Worm (Caenorhabditis elegans) whole organism, mixed stage, embryonic: Measurements from ENCODE around the gene algn-2.

Experiments
- M03D4.4 ChIP-seq: sonication (generic microtip); optimal IDR thresholded peaks from 2 replicates; lab custom pipeline; 2017; ENCODE audit warnings: mild to moderate bottlenecking, missing genetic modification characterization, missing compliant biosample characterization
- bed-3 ChIP-seq: fragments of 200-800 bp; sonication (Bioruptor generic); optimal IDR thresholded peaks from 3 replicates; lab custom pipeline; 2018; ENCODE audit warnings: mild to moderate bottlenecking, missing genetic modification characterization, moderate library complexity, missing compliant biosample characterization
- ceh-39 ChIP-seq: fragments of 150-350 bp; optimal IDR thresholded peaks from 2 replicates; lab custom pipeline; 2014; ENCODE audit warnings: missing biosample characterization, missing genetic modification characterization
- ceh-43 ChIP-seq: fragments of 200-800 bp; sonication (Bioruptor generic); optimal IDR thresholded peaks from 2 replicates; lab custom pipeline; 2018; ENCODE audit warnings: mild to moderate bottlenecking, missing genetic modification characterization, moderate library complexity, missing compliant biosample characterization
- ceh-83 ChIP-seq: fragments of 200-800 bp; sonication (Bioruptor generic); optimal IDR thresholded peaks from 2 replicates; lab custom pipeline; 2018; ENCODE audit warnings: mild to moderate bottlenecking, missing genetic modification characterization, missing compliant biosample characterization
- ces-1 ChIP-seq: fragments of 150-350 bp; optimal IDR thresholded peaks from 2 replicates; lab custom pipeline; 2014; ENCODE audit warnings: missing biosample characterization, missing genetic modification reagents, missing genetic modification characterization
- cnd-1 ChIP-seq: fragments of 200-800 bp; sonication (Bioruptor generic); optimal IDR thresholded peaks from 2 replicates; lab custom pipeline; 2018; ENCODE audit warnings: mild to moderate bottlenecking, missing genetic modification characterization, missing compliant biosample characterization
- drap-1 ChIP-seq: fragments of 200-800 bp; sonication (Bioruptor generic); optimal IDR thresholded peaks from 3 replicates; lab custom pipeline; 2018; ENCODE audit warnings: mild to moderate bottlenecking, missing genetic modification characterization, missing compliant biosample characterization
- elt-1 ChIP-seq: sonication (generic microtip); optimal IDR thresholded peaks from 2 replicates; lab custom pipeline; 2017; ENCODE audit warnings: missing genetic modification characterization, mild to moderate bottlenecking, missing compliant biosample characterization, antibody characterized with exemption, moderate library complexity, borderline replicate concordance; ENCODE audit not compliant: insufficient read depth
- elt-3 ChIP-seq: fragments of 150-350 bp; optimal IDR thresholded peaks from 2 replicates; lab custom pipeline; 2014; ENCODE audit warnings: missing biosample characterization, missing genetic modification characterization
- flh-1 ChIP-seq: fragments of 200-800 bp; sonication (Bioruptor generic); optimal IDR thresholded peaks from 2 replicates; lab custom pipeline; 2018; ENCODE audit warnings: mild to moderate bottlenecking, missing genetic modification characterization, moderate library complexity, missing compliant biosample characterization
- ham-2 ChIP-seq: fragments of 200-800 bp; sonication (Bioruptor generic); optimal IDR thresholded peaks from 2 replicates; lab custom pipeline; 2018; ENCODE audit warnings: mild to moderate bottlenecking, missing genetic modification characterization, missing compliant biosample characterization
- hlh-1 ChIP-seq: fragments of 150-350 bp; optimal IDR thresholded peaks from 2 replicates; lab custom pipeline; 2014; ENCODE audit warnings: missing biosample characterization, missing genetic modification reagents, missing genetic modification characterization
- lin-13 ChIP-seq: fragments of 150-350 bp; optimal IDR thresholded peaks from 2 replicates; lab custom pipeline; 2014; ENCODE audit warnings: missing biosample characterization, missing genetic modification characterization
- lin-32 ChIP-seq: fragments of 200-800 bp; sonication (Bioruptor generic); optimal IDR thresholded peaks from 2 replicates; lab custom pipeline; 2018; ENCODE audit warnings: mild to moderate bottlenecking, missing genetic modification characterization, missing compliant biosample characterization
- lsy-2 ChIP-seq: fragments of 150-350 bp; optimal IDR thresholded peaks from 2 replicates; lab custom pipeline; 2014; ENCODE audit warnings: missing biosample characterization, missing genetic modification characterization
- mab-5 ChIP-seq: fragments of 150-350 bp; optimal IDR thresholded peaks from 2 replicates; lab custom pipeline; 2014; ENCODE audit warnings: missing biosample characterization, missing genetic modification characterization
- mep-1 ChIP-seq: fragments of 150-350 bp; optimal IDR thresholded peaks from 2 replicates; lab custom pipeline; 2017; ENCODE audit warnings: missing biosample characterization, missing genetic modification reagents, missing genetic modification characterization, inconsistent platforms
- mls-2 ChIP-seq: sonication (generic microtip); optimal IDR thresholded peaks from 2 replicates; lab custom pipeline; 2016; ENCODE audit warnings: mild to moderate bottlenecking, missing genetic modification characterization, moderate library complexity, missing compliant biosample characterization
- nhr-12 ChIP-seq: fragments of 150-350 bp; optimal IDR thresholded peaks from 2 replicates; lab custom pipeline; 2014; ENCODE audit warnings: missing biosample characterization, missing genetic modification characterization
- nhr-2 ChIP-seq: fragments of 150-350 bp; optimal IDR thresholded peaks from 2 replicates; lab custom pipeline; 2014; ENCODE audit warnings: missing biosample characterization, missing genetic modification characterization
- nhr-237 ChIP-seq: fragments of 150-350 bp; optimal IDR thresholded peaks from 2 replicates; lab custom pipeline; 2014; ENCODE audit warnings: missing biosample characterization, missing genetic modification characterization
- nhr-28 ChIP-seq: fragments of 150-350 bp; optimal IDR thresholded peaks from 2 replicates; lab custom pipeline; 2014; ENCODE audit warnings: missing biosample characterization, missing genetic modification characterization
- nhr-76 ChIP-seq: sonication (generic microtip); optimal IDR thresholded peaks from 2 replicates; lab custom pipeline; 2017; ENCODE audit warnings: missing biosample characterization, missing genetic modification characterization
- pha-4 ChIP-seq: fragments of 150-350 bp; optimal IDR thresholded peaks from 2 replicates; lab custom pipeline; 2018; ENCODE audit warnings: missing biosample characterization, missing genetic modification reagents, missing genetic modification characterization
- sem-2 ChIP-seq: fragments of 200-800 bp; sonication (Bioruptor generic); optimal IDR thresholded peaks from 2 replicates; lab custom pipeline; 2018; ENCODE audit warnings: mild to moderate bottlenecking, missing genetic modification characterization, missing compliant biosample characterization
- snpc-4 ChIP-seq: fragments of 150-350 bp; optimal IDR thresholded peaks from 2 replicates; lab custom pipeline; 2014; ENCODE audit warnings: missing biosample characterization, missing genetic modification characterization
- sptf-1 ChIP-seq: sonication (generic microtip); optimal IDR thresholded peaks from 2 replicates; lab custom pipeline; 2017; ENCODE audit warnings: mild to moderate bottlenecking, missing genetic modification characterization, moderate library complexity, missing compliant biosample characterization
- tbx-8 ChIP-seq: fragments of 200-800 bp; sonication (Bioruptor generic); optimal IDR thresholded peaks from 2 replicates; lab custom pipeline; 2018; ENCODE audit warnings: mild to moderate bottlenecking, missing genetic modification characterization, moderate library complexity, missing compliant biosample characterization
- unc-120 ChIP-seq: sonication (generic microtip); optimal IDR thresholded peaks from 2 replicates; lab custom pipeline; 2017; ENCODE audit warnings: missing genetic modification characterization, missing compliant biosample characterization; ENCODE audit not compliant: poor library complexity, severe bottlenecking
- unc-39 ChIP-seq: fragments of 150-350 bp; optimal IDR thresholded peaks from 2 replicates; lab custom pipeline; 2014; ENCODE audit warnings: missing biosample characterization, missing genetic modification characterization
- zip-8 ChIP-seq: fragments of 150-350 bp; optimal IDR thresholded peaks from 2 replicates; lab custom pipeline; 2014; ENCODE audit warnings: missing biosample characterization, missing genetic modification characterization
- ztf-11 ChIP-seq: fragments of 150-350 bp; optimal IDR thresholded peaks from 2 replicates; lab custom pipeline; 2014; ENCODE audit warnings: missing biosample characterization, missing genetic modification characterization

algn-2 gene

ce11 chrII:5353642-5354041, 21.4 kb upstream of the algn-2 start:
- TF ChIP-seq sem-2 (GFP tag; lab: Kevin White, UChicago): no peak
- TF ChIP-seq nhr-28: no peak
- TF ChIP-seq pha-4 (tag; lab: Kevin White, UChicago): no peak
- no peak for TF ChIP-seq ceh-83 (GFP tag; lab: Kevin White, UChicago)
- no peak for TF ChIP-seq tbx-8
- no peak for TF ChIP-seq ztf-11 (tag; lab: Kevin White, UChicago)
- no peak for TF ChIP-seq mep-1 (tag; lab: Kevin White, UChicago)

- TF ChIP-seq mab-5 (tag; lab: Kevin White, UChicago): no peak
- TF ChIP-seq ceh-83 (GFP tag; lab: Kevin White, UChicago): no peak
- TF ChIP-seq ces-1 (GFP tag; lab: Kevin White, UChicago): no peak
- no peak for TF ChIP-seq unc-39 (tag; lab: Kevin White, UChicago)
- no peak for TF ChIP-seq nhr-237 (tag; lab: Kevin White, UChicago)
- no peak for TF ChIP-seq hlh-1 (tag; lab: Kevin White, UChicago)
- TF ChIP-seq ztf-11 (tag; lab: Kevin White, UChicago): no peak
- TF ChIP-seq sptf-1 (tag; lab: Kevin White, UChicago): no peak
- TF ChIP-seq flh-1: no peak
- TF ChIP-seq nhr-12: no peak
- TF ChIP-seq elt-1 (tag; lab: Kevin White, UChicago): no peak
- no peak for TF ChIP-seq lin-32 (GFP tag; lab: Kevin White, UChicago)
- TF ChIP-seq ham-2: no peak
- TF ChIP-seq pha-4 (tag; lab: Kevin White, UChicago): no peak
- TF ChIP-seq lin-13 (tag; lab: Kevin White, UChicago): no peak
- TF ChIP-seq nhr-76 (tag; lab: Kevin White, UChicago): no peak
- TF ChIP-seq tbx-8: no peak
- TF ChIP-seq cnd-1 (tag; lab: Kevin White, UChicago): no peak
- TF ChIP-seq bed-3 (GFP tag; lab: Kevin White, UChicago): no peak
These were observed 19.7 kb upstream of the algn-2 start, which contains the start of gene srg-69 for ce11 chrII:5355384-5355783. Gene srg-69 (plus strand): TSS chrII:5355684.

DNA sequence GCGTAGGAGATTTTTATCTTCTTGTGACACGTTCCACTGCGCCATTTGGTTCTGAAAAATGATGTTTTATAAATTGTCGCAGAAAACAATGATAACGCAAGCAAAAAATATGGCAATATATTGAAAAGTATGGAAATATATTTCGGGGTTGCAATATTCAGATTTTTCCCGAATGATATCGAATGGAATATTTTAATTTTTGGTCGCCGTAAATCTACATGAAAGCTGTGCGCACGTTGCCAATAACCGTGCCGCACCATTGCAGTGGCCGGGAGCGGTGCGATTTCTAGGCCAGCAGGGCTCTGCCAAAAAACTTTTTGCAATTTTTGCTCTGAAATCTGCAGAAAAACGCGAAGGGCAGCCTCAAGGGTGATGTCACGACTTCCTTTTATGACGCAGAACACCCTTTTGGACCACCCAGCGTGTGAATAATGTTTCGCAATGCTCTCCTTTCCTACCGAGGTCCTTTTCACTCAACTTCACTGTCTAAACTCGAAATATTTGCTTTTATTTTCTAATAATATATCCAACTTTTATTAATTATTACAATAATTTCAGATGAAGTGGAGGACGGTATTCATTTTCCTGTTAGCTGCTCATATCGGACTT, 16.8 kb upstream of the algn-2 start, which contains the start of the genes F09E5.11 and bmy-1:
F09E5.11 (minus strand) TSS at position 51 of the 609 bp plus-strand sequence.
bmy-1 (plus strand) TSS at position 559 of the 609 bp plus-strand sequence.
- TF ChIP-seq mls-2 (tag; lab: Kevin White, UChicago) (peak; percentile 56), lin-13 (tag; lab: Kevin White, UChicago) (peak; percentile 46), M03D4.4 (peak; percentile 3), nhr-2 (tag; lab: Kevin White, UChicago) (no peak), cnd-1 (tag; lab: Kevin White, UChicago) (peak; percentile 60), ztf-11 (tag; lab: Kevin White, UChicago) (peak; percentile 2), bed-3 (GFP tag; lab: Kevin White, UChicago) (no peak), hlh-1 (tag; lab: Kevin White, UChicago) (peak; percentile 4), elt-3 (tag; lab: Kevin White, UChicago) (no peak), sptf-1 (tag; lab: Kevin White, UChicago) (peak; percentile 79), ces-1 (GFP tag; lab: Kevin White, UChicago) (peak; percentile 48), ham-2 (peak; percentile 1), lin-32 (GFP tag; lab: Kevin White, UChicago) (no peak), drap-1 (GFP tag; lab: Kevin White, UChicago) (peak; percentile 57), ceh-39 (tag; lab: Kevin White, UChicago) (no peak), zip-8 (tag; lab: Kevin White, UChicago) (no peak), ceh-43 (GFP tag; lab: Kevin White, UChicago) (peak; percentile 4), nhr-28 (no peak), sem-2 (GFP tag; lab: Kevin White, UChicago) (no peak), tbx-8 (no peak), pha-4 (tag; lab: Kevin White, UChicago) (peak; percentile 5), nhr-76 (tag; lab: Kevin White, UChicago) (no peak), lsy-2 (tag; lab: Kevin White, UChicago) (peak; percentile 52), ceh-83 (GFP tag; lab: Kevin White, UChicago) (peak; percentile 43), nhr-12 (no peak), mep-1 (tag; lab: Kevin White, UChicago) (peak; percentile 67), nhr-237 (tag; lab: Kevin White, UChicago) (peak; percentile 31), snpc-4 (tag; lab: Kevin White, UChicago) (no peak), elt-1 (tag; lab: Kevin White, UChicago) (no peak), unc-120 (tag; lab: Kevin White, UChicago) (peak; percentile 2)
